Worm (Caenorhabditis elegans) whole organism, early embryonic: ENCODE results near the gene Y41C4A.7.

ENCODE experiments used
- ama-1 ChIP-seq: fragments of 150-350 bp; optimal IDR thresholded peaks from 2 replicates; lab custom pipeline; 2014
- ets-7 ChIP-seq: sonication (generic microtip); optimal IDR thresholded peaks from 2 replicates; lab custom pipeline; 2016; ENCODE audit warnings: missing genotype, missing genetic modification characterization, missing compliant biosample characterization
- flt-1 ChIP-seq: fragments of 200-800 bp; sonication (Bioruptor generic); IDR thresholded peaks from 2 replicates; pipeline ENCODE4 v1.3.6; 2022; ENCODE audit warnings: missing genetic modification characterization, missing compliant biosample characterization
- hnd-1 ChIP-seq: sonication (generic microtip); optimal IDR thresholded peaks from 2 replicates; lab custom pipeline; 2016; ENCODE audit warnings: missing genetic modification characterization, missing compliant biosample characterization
- pes-1 ChIP-seq: fragments of 200-800 bp; sonication (Bioruptor generic); IDR thresholded peaks from 2 replicates; pipeline ENCODE4 v1.3.6; 2022; ENCODE audit warnings: missing genetic modification reagents, missing genetic modification characterization, missing compliant biosample characterization
- tbx-37 ChIP-seq: fragments of 200-800 bp; sonication (Bioruptor generic); conservative IDR thresholded peaks from 2 replicates; pipeline ENCODE4 v1.3.6; 2022; ENCODE audit warnings: missing genetic modification reagents, missing genetic modification characterization, missing compliant biosample characterization

- TF ChIP-seq pes-1 (GFP tag; lab: Robert Waterston, UW) (no peak), tbx-37 (GFP tag; lab: Robert Waterston, UW) (no peak), flt-1 (GFP tag; lab: Robert Waterston, UW) (no peak), hnd-1 (tag; lab: Kevin White, UChicago) (no peak), ama-1 (lab: Kevin White, UChicago) (no peak), ets-7 (tag; lab: Kevin White, UChicago) (no peak)
Observed at ce11 chrIII:11689303-11689702, 9.4 kb upstream of the Y41C4A.7 start.
